Worm (Caenorhabditis elegans) whole organism, early embryonic: ENCODE data around the gene tag-180.

Experiments used
- aly-1 ChIP-seq: sonication (generic microtip); optimal IDR thresholded peaks from 2 replicates; lab custom pipeline; 2016; ENCODE audit warnings: missing genetic modification characterization, missing compliant biosample characterization
- ama-1 ChIP-seq: fragments of 150-350 bp; optimal IDR thresholded peaks from 2 replicates; lab custom pipeline; 2014
- ceh-13 ChIP-seq: fragments of 200-800 bp; sonication (Bioruptor generic); optimal IDR thresholded peaks from 2 replicates; lab custom pipeline; 2018; ENCODE audit warnings: mild to moderate bottlenecking, missing genetic modification characterization, missing compliant biosample characterization
- ets-7 ChIP-seq: sonication (generic microtip); optimal IDR thresholded peaks from 2 replicates; lab custom pipeline; 2016; ENCODE audit warnings: missing genotype, missing genetic modification characterization, missing compliant biosample characterization
- flt-1 ChIP-seq: fragments of 200-800 bp; sonication (Bioruptor generic); IDR thresholded peaks from 2 replicates; pipeline ENCODE4 v1.3.6; 2022; ENCODE audit warnings: missing genetic modification characterization, missing compliant biosample characterization
- hmbx-1 ChIP-seq: sonication (generic microtip); optimal IDR thresholded peaks from 2 replicates; lab custom pipeline; 2016; ENCODE audit warnings: mild to moderate bottlenecking, missing genetic modification characterization, missing compliant biosample characterization
- pes-1 ChIP-seq: fragments of 200-800 bp; sonication (Bioruptor generic); IDR thresholded peaks from 2 replicates; pipeline ENCODE4 v1.3.6; 2022; ENCODE audit warnings: missing genetic modification reagents, missing genetic modification characterization, missing compliant biosample characterization
- tbx-37 ChIP-seq: fragments of 200-800 bp; sonication (Bioruptor generic); conservative IDR thresholded peaks from 2 replicates; pipeline ENCODE4 v1.3.6; 2022; ENCODE audit warnings: missing genetic modification reagents, missing genetic modification characterization, missing compliant biosample characterization
- tra-4 ChIP-seq: sonication (generic microtip); optimal IDR thresholded peaks from 2 replicates; lab custom pipeline; 2017; ENCODE audit warnings: missing genetic modification characterization, missing compliant biosample characterization

- TF ChIP-seq flt-1 (GFP tag; lab: Robert Waterston, UW) (no peak), hmbx-1 (tag; lab: Kevin White, UChicago) (no peak), tbx-37 (GFP tag; lab: Robert Waterston, UW) (no peak), aly-1 (tag; lab: Kevin White, UChicago) (no peak), ama-1 (lab: Kevin White, UChicago) (no peak), pes-1 (GFP tag; lab: Robert Waterston, UW) (no peak), ets-7 (tag; lab: Kevin White, UChicago) (no peak), ceh-13 (no peak), tra-4 (tag; lab: Kevin White, UChicago) (no peak)
Observed at ce11 chrII:11371981-11372380, 42.8 kb upstream of the tag-180 start, which contains the start of gene C33B4.2.
